Worm (Caenorhabditis elegans): Measurements from ENCODE around the gene cisd-3.2.

The cisd-3.2 gene

ce11 chrIII:1540100-1540695 lies at the start of gene cisd-3.2, which contains the start of gene Y67D2.5:
cisd-3.2 (plus strand) TSS chrIII:1540493.
Y67D2.5 (minus strand) TSS chrIII:1540244.
- TF ChIP-seq eor-1 (tag; optimal IDR thresholded peaks at IDR 0.05) (no peak), fos-1 (tag; optimal IDR thresholded peaks at IDR 0.05) (no peak), pha-4 (tag; optimal IDR thresholded peaks at IDR 0.05) (peak; percentile 24), pqm-1 (tag; optimal IDR thresholded peaks at IDR 0.05) (no peak), nfya-1 (tag; optimal IDR thresholded peaks at IDR 0.05; ENCODE audit: insufficient read depth) (peak; percentile 1), hmg-11 (tag; optimal IDR thresholded peaks at IDR 0.05) (peak; percentile 5), egl-5 (tag; optimal IDR thresholded peaks at IDR 0.05) (no peak), lin-15B (tag; optimal IDR thresholded peaks at IDR 0.05) (peak; percentile 86)

- TF ChIP-seq eor-1 (tag; optimal IDR thresholded peaks at IDR 0.05) (no peak), nhr-23 (tag; optimal IDR thresholded peaks at IDR 0.05) (no peak), nhr-28 (tag; optimal IDR thresholded peaks at IDR 0.05) (no peak), nfya-1 (tag; optimal IDR thresholded peaks at IDR 0.05; ENCODE audit: insufficient read depth) (no peak), ceh-9 (tag; optimal IDR thresholded peaks at IDR 0.05) (no peak), ceh-82 (tag; optimal IDR thresholded peaks at IDR 0.05) (no peak), ceh-28 (tag; optimal IDR thresholded peaks at IDR 0.05) (no peak), elt-3 (tag; optimal IDR thresholded peaks at IDR 0.05) (no peak), nhr-43 (tag; optimal IDR thresholded peaks at IDR 0.05; ENCODE audit: poor library complexity, severe bottlenecking) (no peak), jun-1 (tag; optimal IDR thresholded peaks at IDR 0.05) (no peak), fkh-2 (tag; optimal IDR thresholded peaks at IDR 0.05) (no peak), pqm-1 (tag; optimal IDR thresholded peaks at IDR 0.05) (no peak), aly-2 (tag; optimal IDR thresholded peaks at IDR 0.05) (no peak), snpc-4 (tag; optimal IDR thresholded peaks at IDR 0.05) (no peak), lsy-12 (tag; optimal IDR thresholded peaks at IDR 0.05) (no peak), tbx-2 (tag; optimal IDR thresholded peaks at IDR 0.05) (no peak), lin-15B (tag; optimal IDR thresholded peaks at IDR 0.05) (no peak)
These were observed 45.1 kb upstream of the cisd-3.2 start, which contains the start of gene Y82E9BR.19 for ce11 chrIII:1495230-1495629. Y82E9BR.19 (minus strand) TSS chrIII:1495330.

ce11 chrIII:1495863-1496445 lies 44.3 kb upstream of the cisd-3.2 start, which contains the start of the genes ave-1 and M01G5.1:
ave-1 (minus strand) TSS chrIII:1495975.
M01G5.1 (plus strand) TSS chrIII:1496401.
- peak; percentile 56 for TF ChIP-seq pha-4 (tag; optimal IDR thresholded peaks at IDR 0.05)
- peak; percentile 69 for TF ChIP-seq hmg-11 (tag; optimal IDR thresholded peaks at IDR 0.05)
- TF ChIP-seq R02D3.7 (tag; optimal IDR thresholded peaks at IDR 0.05), result no peak
- TF ChIP-seq egl-5 (tag; optimal IDR thresholded peaks at IDR 0.05), result no peak
- TF ChIP-seq nfya-1 (tag; optimal IDR thresholded peaks at IDR 0.05; ENCODE audit: insufficient read depth), result peak; percentile 49
- TF ChIP-seq lsy-12 (tag; optimal IDR thresholded peaks at IDR 0.05), result no peak
- TF ChIP-seq nhr-11 (tag; optimal IDR thresholded peaks at IDR 0.05), result no peak
- no peak for TF ChIP-seq fkh-2 (tag; optimal IDR thresholded peaks at IDR 0.05)
- TF ChIP-seq tbx-2 (tag; optimal IDR thresholded peaks at IDR 0.05), result no peak
- TF ChIP-seq elt-3 (tag; optimal IDR thresholded peaks at IDR 0.05), result no peak
- TF ChIP-seq ama-1 (optimal IDR thresholded peaks at IDR 0.05), result no peak
- TF ChIP-seq ztf-11 (tag; optimal IDR thresholded peaks at IDR 0.05), result no peak
- no peak for TF ChIP-seq nhr-77 (tag; optimal IDR thresholded peaks at IDR 0.05)
- no peak for TF ChIP-seq lin-39 (tag; optimal IDR thresholded peaks at IDR 0.05)
- no peak for TF ChIP-seq mml-1 (tag; optimal IDR thresholded peaks at IDR 0.05)
- no peak for TF ChIP-seq snpc-4 (tag; optimal IDR thresholded peaks at IDR 0.05)
- peak; percentile 18 for TF ChIP-seq nhr-23 (tag; optimal IDR thresholded peaks at IDR 0.05)
- no peak for TF ChIP-seq unc-39 (tag; optimal IDR thresholded peaks at IDR 0.05)
- no peak for TF ChIP-seq fos-1 (tag; optimal IDR thresholded peaks at IDR 0.05)
- TF ChIP-seq skn-1 (tag; optimal IDR thresholded peaks at IDR 0.05), result no peak
- no peak for TF ChIP-seq egl-27 (tag; optimal IDR thresholded peaks at IDR 0.05)
- peak; percentile 75 for TF ChIP-seq lin-15B (tag; optimal IDR thresholded peaks at IDR 0.05)
- no peak for TF ChIP-seq elt-2 (tag; optimal IDR thresholded peaks at IDR 0.05)
- no peak for TF ChIP-seq mdl-1 (tag; optimal IDR thresholded peaks at IDR 0.05)
- TF ChIP-seq elt-1 (tag; optimal IDR thresholded peaks at IDR 0.05), result no peak

ce11 chrIII:1508244-1508643 lies 32.0 kb upstream of the cisd-3.2 start:
- TF ChIP-seq nhr-12 (tag; optimal IDR thresholded peaks at IDR 0.05), result no peak
- TF ChIP-seq unc-62 (GFP tag; optimal IDR thresholded peaks at IDR 0.05), result no peak
- TF ChIP-seq tbx-2 (tag; optimal IDR thresholded peaks at IDR 0.05), result no peak
- no peak for TF ChIP-seq hmg-11 (tag; optimal IDR thresholded peaks at IDR 0.05)
- TF ChIP-seq mml-1 (tag; optimal IDR thresholded peaks at IDR 0.05), result no peak
- no peak for TF ChIP-seq ztf-11 (tag; optimal IDR thresholded peaks at IDR 0.05)
- no peak for TF ChIP-seq nhr-28 (tag; optimal IDR thresholded peaks at IDR 0.05)
- TF ChIP-seq nhr-77 (tag; optimal IDR thresholded peaks at IDR 0.05), result no peak
- TF ChIP-seq nhr-237 (tag; optimal IDR thresholded peaks at IDR 0.05), result no peak
- no peak for TF ChIP-seq egl-5 (tag; optimal IDR thresholded peaks at IDR 0.05)
- no peak for TF ChIP-seq elt-1 (tag; optimal IDR thresholded peaks at IDR 0.05)
- no peak for TF ChIP-seq elt-2 (tag; optimal IDR thresholded peaks at IDR 0.05)
- TF ChIP-seq fkh-2 (tag; optimal IDR thresholded peaks at IDR 0.05), result no peak
- TF ChIP-seq unc-39 (tag; optimal IDR thresholded peaks at IDR 0.05), result no peak
- no peak for TF ChIP-seq lin-15B (tag; optimal IDR thresholded peaks at IDR 0.05)
- TF ChIP-seq nhr-76 (tag; optimal IDR thresholded peaks at IDR 0.05), result no peak
- TF ChIP-seq sea-2 (GFP tag; optimal IDR thresholded peaks at IDR 0.05), result no peak
- TF ChIP-seq skn-1 (tag; optimal IDR thresholded peaks at IDR 0.05), result no peak
- TF ChIP-seq ZK546.5 (tag; optimal IDR thresholded peaks at IDR 0.05), result no peak
- TF ChIP-seq pha-4 (tag; optimal IDR thresholded peaks at IDR 0.05), result no peak
